Fruit fly (Drosophila melanogaster): ENCODE data around the gene CG12219.

The CG12219 gene

DNA sequence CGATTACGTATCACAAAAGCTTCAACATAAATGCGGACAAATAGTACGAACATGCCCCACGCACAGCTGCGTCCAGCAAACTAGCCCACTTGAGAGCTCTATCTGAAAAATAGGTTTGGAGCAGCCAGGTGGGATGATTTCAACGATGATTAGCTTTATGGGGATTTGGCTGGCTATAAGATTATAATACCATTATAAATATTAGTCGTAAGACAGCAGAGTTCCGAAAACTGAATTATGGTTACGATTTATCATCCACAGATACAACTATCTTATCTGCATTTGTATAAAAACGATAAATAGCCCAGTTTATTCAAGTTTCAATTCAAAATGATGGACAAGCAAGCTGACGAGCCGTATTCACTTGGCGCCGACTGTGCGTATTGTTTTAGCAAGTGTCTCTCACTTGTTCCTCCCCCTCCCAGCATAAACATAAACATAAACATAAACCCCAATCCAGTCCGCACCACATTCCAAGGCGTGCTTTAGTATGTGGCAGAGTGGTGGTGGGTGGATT lies 37.4 kb downstream of the CG12219 start (continued):
- TF ChIP-seq fd3F (GFP tag; optimal IDR thresholded peaks at IDR 0.05) (peak; percentile 59), CG14667 (GFP tag; IDR thresholded peaks at IDR 0.05) (peak; percentile 34; the same call in 1 of the 2 replicates), lilli (GFP tag; optimal IDR thresholded peaks at IDR 0.05) (peak; percentile 75), Scr (GFP tag; IDR thresholded peaks at IDR 0.05; ENCODE audit: partially characterized antibody) (no peak), CG11398 (GFP tag; optimal IDR thresholded peaks at IDR 0.05) (peak; percentile 26), CG17829 (tag; optimal IDR thresholded peaks at IDR 0.05) (peak; percentile 71), CG10654 (GFP tag; optimal IDR thresholded peaks at IDR 0.05) (peak; percentile 37), CG11696 (GFP tag; IDR thresholded peaks at IDR 0.05) (peak; percentile 86), CG14441 (GFP tag; IDR thresholded peaks at IDR 0.05) (peak; percentile 63), CG43689 (GFP tag; IDR thresholded peaks at IDR 0.05) (0 out of 2 replicates have a peak, but pooled peaks have one; percentile 20), CG6175 (GFP tag; IDR thresholded peaks at IDR 0.05) (peak; percentile 45; the same call in 1 of the 3 replicates), CG1647 (GFP tag; optimal IDR thresholded peaks at IDR 0.05) (peak; percentile 59), Opbp (GFP tag; IDR thresholded peaks at IDR 0.05; ENCODE audit: partially characterized antibody) (no peak), CG11723 (GFP tag; optimal IDR thresholded peaks at IDR 0.05) (peak; percentile 73), CG33557 (GFP tag; optimal IDR thresholded peaks at IDR 0.05) (no peak), NK7.1 (GFP tag; optimal IDR thresholded peaks at IDR 0.05) (no peak), CG11093 (GFP tag; IDR thresholded peaks at IDR 0.05) (peak; percentile 58; the same call in 1 of the 3 replicates), CrebB (tag; optimal IDR thresholded peaks at IDR 0.05) (peak; percentile 61), Abd-B (GFP tag; optimal IDR thresholded peaks at IDR 0.05) (peak; percentile 66), sima (GFP tag; optimal IDR thresholded peaks at IDR 0.05) (no peak), CG17361 (GFP tag; IDR thresholded peaks at IDR 0.05) (peak; percentile 90), CG4707 (GFP tag; optimal IDR thresholded peaks at IDR 0.05) (no peak), ERR (GFP tag; optimal IDR thresholded peaks at IDR 0.05) (no peak), Dll (GFP tag; IDR thresholded peaks at IDR 0.05; ENCODE audit: partially characterized antibody) (no peak), slou (GFP tag; optimal IDR thresholded peaks at IDR 0.05) (no peak), Doc3 (GFP tag; IDR thresholded peaks at IDR 0.05; ENCODE audit: partially characterized antibody) (no peak), CG9932 (GFP tag; IDR thresholded peaks at IDR 0.05) (peak; percentile 48; the same call in 1 of the 2 replicates), slp2 (GFP tag; optimal IDR thresholded peaks at IDR 0.05) (peak; percentile 31), CG2120 (GFP tag; optimal IDR thresholded peaks at IDR 0.05) (peak; percentile 82), dmrt99B (tag; optimal IDR thresholded peaks at IDR 0.05) (peak; percentile 89), twi (tag; optimal IDR thresholded peaks at IDR 0.05) (peak; percentile 23), PHDP (tag; optimal IDR thresholded peaks at IDR 0.05) (peak; percentile 81), Ets97D (GFP tag; optimal IDR thresholded peaks at IDR 0.05) (peak; percentile 12), scrt (GFP tag; optimal IDR thresholded peaks at IDR 0.05) (peak; percentile 80)

DNA sequence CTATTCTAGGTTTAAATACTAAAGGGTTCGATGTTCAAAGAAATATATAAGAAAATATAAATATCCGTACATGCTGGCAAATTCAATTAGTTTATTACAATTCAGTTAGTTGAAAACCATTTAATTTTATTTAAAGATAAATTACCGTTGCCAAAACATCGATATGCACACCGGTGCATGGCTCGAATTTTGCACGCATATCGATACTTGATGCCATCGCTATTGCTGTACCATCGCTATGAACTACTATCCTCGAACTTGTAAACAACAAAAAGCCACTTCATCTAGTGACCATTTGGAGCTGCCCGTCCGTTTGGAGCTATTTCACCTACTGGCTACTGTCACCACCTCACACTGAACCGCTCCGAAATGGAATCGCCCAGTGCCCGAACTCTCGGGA lies 40.2 kb downstream of the CG12219 start, which contains the start of gene Josd:
Gene Josd, plus strand, starts transcription at position 270 of the 400 bp plus-strand sequence.
- no peak for TF ChIP-seq CG6854 (GFP tag; optimal IDR thresholded peaks at IDR 0.05)
- no peak for TF ChIP-seq jigr1 (GFP tag; IDR thresholded peaks at IDR 0.05)
- TF ChIP-seq Fer2 (tag; optimal IDR thresholded peaks at IDR 0.05): no peak
- TF ChIP-seq CG2129 (GFP tag; IDR thresholded peaks at IDR 0.05; ENCODE audit: partially characterized antibody): peak; percentile 74; the same call in 1 of the 2 replicates
- no peak for TF ChIP-seq emc (GFP tag; optimal IDR thresholded peaks at IDR 0.05)
- TF ChIP-seq Ets65A (GFP tag): no peak
- TF ChIP-seq dmrt99B (tag; optimal IDR thresholded peaks at IDR 0.05): no peak
- no peak for TF ChIP-seq CG5245 (GFP tag; optimal IDR thresholded peaks at IDR 0.05)
- TF ChIP-seq NFAT (GFP tag; IDR thresholded peaks at IDR 0.05): no peak
- TF ChIP-seq CG1529 (GFP tag; optimal IDR thresholded peaks at IDR 0.05): no peak
- no peak for TF ChIP-seq CG5953 (GFP tag; IDR thresholded peaks at IDR 0.05)
- no peak for TF ChIP-seq unpg (GFP tag; optimal IDR thresholded peaks at IDR 0.05)
- no peak for TF ChIP-seq Side (GFP tag; optimal IDR thresholded peaks at IDR 0.05)
- TF ChIP-seq ttk (GFP tag; IDR thresholded peaks at IDR 0.05): no peak
- TF ChIP-seq CG15479 (GFP tag; optimal IDR thresholded peaks at IDR 0.05): no peak
- no peak for TF ChIP-seq CG8388 (GFP tag; optimal IDR thresholded peaks at IDR 0.05)
- TF ChIP-seq bcd (GFP tag; optimal IDR thresholded peaks at IDR 0.05): no peak
- no peak for TF ChIP-seq fd102C (GFP tag; optimal IDR thresholded peaks at IDR 0.05)
- TF ChIP-seq CG31365 (tag; optimal IDR thresholded peaks at IDR 0.05): no peak
